Worm (Caenorhabditis elegans) whole organism, L2 larva: ENCODE data around the gene R07E3.1.

ENCODE experiments used
- aly-2 ChIP-seq: fragments of 150-350 bp; optimal IDR thresholded peaks from 2 replicates; lab custom pipeline; 2014; ENCODE audit warnings: missing biosample characterization, missing genetic modification characterization
- ceh-16 ChIP-seq: fragments of 150-350 bp; optimal IDR thresholded peaks from 2 replicates; lab custom pipeline; 2014; ENCODE audit warnings: missing biosample characterization, missing genetic modification characterization
- egl-27 ChIP-seq: sonication (generic microtip); optimal IDR thresholded peaks from 3 replicates; lab custom pipeline; 2017; ENCODE audit warnings: missing biosample characterization, missing genetic modification reagents, missing genetic modification characterization
- lin-13 ChIP-seq: fragments of 150-350 bp; optimal IDR thresholded peaks from 2 replicates; lab custom pipeline; 2014; ENCODE audit warnings: missing biosample characterization, missing genetic modification reagents, missing genetic modification characterization
- mab-5 ChIP-seq: fragments of 150-350 bp; optimal IDR thresholded peaks from 2 replicates; lab custom pipeline; 2014; ENCODE audit warnings: missing biosample characterization, missing genetic modification characterization
- mdl-1 ChIP-seq, 2 experiments: fragments of 150-350 bp in 1 of 2; sonication (generic microtip) in 1 of 2; optimal IDR thresholded peaks; 2 replicates each; lab custom pipeline; 2017; ENCODE audit warnings: missing biosample characterization in 2 of 2, missing genetic modification characterization in 2 of 2
- nhr-10 ChIP-seq: sonication (generic microtip); optimal IDR thresholded peaks from 2 replicates; lab custom pipeline; 2017; ENCODE audit warnings: missing biosample characterization, missing genetic modification characterization
- nhr-11 ChIP-seq: fragments of 150-350 bp; optimal IDR thresholded peaks from 2 replicates; lab custom pipeline; 2014; ENCODE audit warnings: missing biosample characterization, missing genetic modification characterization
- nhr-12 ChIP-seq: fragments of 150-350 bp; optimal IDR thresholded peaks from 2 replicates; lab custom pipeline; 2014; ENCODE audit warnings: missing biosample characterization, missing genetic modification characterization
- unc-55 ChIP-seq: fragments of 150-350 bp; sonication (generic microtip); optimal IDR thresholded peaks from 3 replicates; lab custom pipeline; 2014; ENCODE audit warnings: missing biosample characterization, missing genetic modification reagents, missing genetic modification characterization
- unc-62 ChIP-seq: fragments of 150-350 bp; optimal IDR thresholded peaks from 2 replicates; lab custom pipeline; 2014; ENCODE audit warnings: missing biosample characterization, missing genetic modification reagents, missing genetic modification characterization
- zag-1 ChIP-seq: fragments of 150-350 bp; optimal IDR thresholded peaks from 2 replicates; lab custom pipeline; 2014; ENCODE audit warnings: missing biosample characterization, missing genetic modification characterization
- ztf-11 ChIP-seq: sonication (generic microtip); optimal IDR thresholded peaks from 2 replicates; lab custom pipeline; 2017; ENCODE audit warnings: missing biosample characterization, missing genetic modification characterization

DNA sequence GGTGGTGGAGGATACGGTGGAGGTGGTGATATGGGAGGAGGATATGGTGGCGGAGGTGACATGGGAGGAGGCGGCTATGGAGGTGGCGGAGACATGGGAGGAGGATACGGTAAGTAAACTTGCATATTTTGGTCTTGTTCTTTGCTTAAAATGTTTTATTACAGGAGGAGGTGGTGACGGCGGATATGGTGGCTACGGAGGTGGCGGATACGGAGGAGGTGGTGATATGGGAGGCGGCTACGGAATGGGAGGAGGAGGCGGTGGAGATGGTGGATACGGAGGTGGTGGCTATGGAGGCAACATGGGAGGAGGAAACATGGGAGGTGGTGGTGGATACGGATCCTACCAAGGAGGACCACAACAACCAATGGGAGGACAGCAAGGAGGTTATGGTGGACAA lies 4.4 kb downstream of the R07E3.1 start:
- TF ChIP-seq mdl-1 (tag; optimal IDR thresholded peaks at IDR 0.05; lab: Kevin White, UChicago), result no peak
- TF ChIP-seq nhr-11 (tag; lab: Kevin White, UChicago), result no peak
- no peak for TF ChIP-seq zag-1 (tag; lab: Kevin White, UChicago)
- TF ChIP-seq nhr-12 (tag; lab: Kevin White, UChicago), result no peak
- TF ChIP-seq lin-13 (GFP tag; lab: Kevin White, UChicago), result no peak
- TF ChIP-seq nhr-10, result no peak
- TF ChIP-seq ztf-11 (tag; lab: Kevin White, UChicago), result no peak
- no peak for TF ChIP-seq egl-27 (tag; lab: Kevin White, UChicago)
- TF ChIP-seq unc-62 (GFP tag; lab: Kevin White, UChicago), result no peak
- TF ChIP-seq mab-5 (tag; lab: Kevin White, UChicago), result no peak
- no peak for TF ChIP-seq ceh-16 (tag; lab: Kevin White, UChicago)
- no peak for TF ChIP-seq unc-55
- no peak for TF ChIP-seq aly-2
